Fruit fly (Drosophila melanogaster) whole organism, embryonic: ENCODE measurements around the gene toy.
A peak's percentile ranks its signal among the peaks of the same experiment; 100 is the strongest.

Source experiments
- Abd-B ChIP-seq: fragments of 200-800 bp; sonication (Bioruptor generic); optimal IDR thresholded peaks from 2 replicates; lab custom pipeline; 2018; ENCODE audit warnings: missing biosample characterization, mild to moderate bottlenecking, missing genetic modification characterization, moderate library complexity
- Adf1 ChIP-seq: fragments of 200-800 bp; sonication (Bioruptor generic); IDR thresholded peaks from 2 replicates; pipeline ENCODE4 v1.3.6; 2022; ENCODE audit warnings: missing biosample characterization, missing genetic modification characterization
- Atf6 ChIP-seq: fragments of 200-800 bp; sonication (Bioruptor generic); IDR thresholded peaks from 2 replicates; pipeline ENCODE4 v1.3.6; 2022; ENCODE audit warnings: missing biosample characterization, missing genetic modification characterization
- B-H1 ChIP-seq: fragments of 200-800 bp; sonication (Bioruptor generic); IDR thresholded peaks from 3 replicates; pipeline ENCODE4 v1.3.6; 2022; ENCODE audit warnings: missing biosample characterization, missing genetic modification characterization
- B-H2 ChIP-seq: fragments of 200-800 bp; sonication (Bioruptor generic); optimal IDR thresholded peaks from 2 replicates; lab custom pipeline; 2018; ENCODE audit warnings: missing biosample characterization, mild to moderate bottlenecking, missing genetic modification characterization
- CG10147 ChIP-seq: fragments of 200-800 bp; sonication (Bioruptor generic); optimal IDR thresholded peaks from 2 replicates; lab custom pipeline; 2019; ENCODE audit warnings: missing biosample characterization, mild to moderate bottlenecking, missing genetic modification characterization, moderate library complexity
- CG10462 ChIP-seq: fragments of 200-800 bp; sonication (Bioruptor generic); optimal IDR thresholded peaks from 2 replicates; lab custom pipeline; 2016; ENCODE audit warnings: missing biosample characterization, missing genetic modification characterization
- CG12104 ChIP-seq: fragments of 200-800 bp; sonication (Bioruptor generic); optimal IDR thresholded peaks from 3 replicates; lab custom pipeline; 2016; ENCODE audit warnings: missing biosample characterization, missing genetic modification characterization
- CG12236 ChIP-seq: fragments of 200-800 bp; sonication (Bioruptor generic); optimal IDR thresholded peaks from 2 replicates; lab custom pipeline; 2016; ENCODE audit warnings: missing biosample characterization, missing genetic modification characterization
- CG12391 ChIP-seq: fragments of 200-800 bp; sonication (Bioruptor generic); optimal IDR thresholded peaks from 3 replicates; lab custom pipeline; 2018; ENCODE audit warnings: missing biosample characterization, mild to moderate bottlenecking, missing genetic modification characterization, moderate library complexity
- CG12769 ChIP-seq: fragments of 200-800 bp; sonication (Bioruptor generic); optimal IDR thresholded peaks from 2 replicates; lab custom pipeline; 2019; ENCODE audit warnings: missing biosample characterization, mild to moderate bottlenecking, missing genetic modification characterization, moderate library complexity
- CG13287 ChIP-seq: fragments of 200-800 bp; sonication (Bioruptor generic); IDR thresholded peaks from 2 replicates; pipeline ENCODE4 v1.3.6; 2022; ENCODE audit warnings: missing biosample characterization, missing genetic modification characterization; ENCODE audit not compliant: partially characterized antibody
- CG15073 ChIP-seq: fragments of 200-800 bp; sonication (Bioruptor generic); optimal IDR thresholded peaks from 2 replicates; lab custom pipeline; 2016; ENCODE audit warnings: missing biosample characterization, missing genetic modification characterization
- CG15696 ChIP-seq: fragments of 200-800 bp; sonication (Bioruptor generic); optimal IDR thresholded peaks from 2 replicates; lab custom pipeline; 2019; ENCODE audit warnings: missing biosample characterization, mild to moderate bottlenecking, missing genetic modification characterization, moderate library complexity
- CG17359 ChIP-seq: fragments of 200-800 bp; sonication (Bioruptor generic); optimal IDR thresholded peaks from 3 replicates; lab custom pipeline; 2018; ENCODE audit warnings: missing biosample characterization, mild to moderate bottlenecking, missing genetic modification characterization, moderate library complexity
- CG1792 ChIP-seq: fragments of 200-800 bp; sonication (Bioruptor generic); optimal IDR thresholded peaks from 2 replicates; lab custom pipeline; 2016; ENCODE audit warnings: missing biosample characterization, missing genetic modification characterization
- CG2116 ChIP-seq: fragments of 200-800 bp; sonication (Bioruptor generic); optimal IDR thresholded peaks from 3 replicates; lab custom pipeline; 2018; ENCODE audit warnings: missing biosample characterization, mild to moderate bottlenecking, missing genetic modification characterization
- CG2712 ChIP-seq: fragments of 200-800 bp; optimal IDR thresholded peaks from 3 replicates; lab custom pipeline; 2019; ENCODE audit warnings: missing biosample characterization, mild to moderate bottlenecking, missing genetic modification characterization, moderate library complexity
- CG30020 ChIP-seq: fragments of 200-800 bp; optimal IDR thresholded peaks from 2 replicates; lab custom pipeline; 2019; ENCODE audit warnings: missing biosample characterization, mild to moderate bottlenecking, missing genetic modification characterization, moderate library complexity
- CG3281 ChIP-seq: fragments of 200-800 bp; sonication (Bioruptor generic); optimal IDR thresholded peaks from 3 replicates; lab custom pipeline; 2017; ENCODE audit warnings: missing biosample characterization, mild to moderate bottlenecking, missing genetic modification characterization
- CG4424 ChIP-seq: fragments of 200-800 bp; sonication (Bioruptor generic); optimal IDR thresholded peaks from 3 replicates; lab custom pipeline; 2016; ENCODE audit warnings: missing biosample characterization, missing genetic modification characterization
- CG5180 ChIP-seq: fragments of 200-800 bp; sonication (Bioruptor generic); optimal IDR thresholded peaks from 3 replicates; lab custom pipeline; 2017; ENCODE audit warnings: missing biosample characterization, missing genetic modification characterization, mild to moderate bottlenecking, moderate library complexity, missing genetic modification reagents
- CG6175 ChIP-seq: fragments of 200-800 bp; sonication (Bioruptor generic); IDR thresholded peaks from 3 replicates; pipeline ENCODE4 v1.3.6; 2022; ENCODE audit warnings: missing biosample characterization, missing genetic modification characterization
- CG6683 ChIP-seq: fragments of 200-800 bp; sonication (Bioruptor generic); optimal IDR thresholded peaks from 2 replicates; lab custom pipeline; 2017; ENCODE audit warnings: missing biosample characterization, mild to moderate bottlenecking, missing genetic modification characterization, missing genetic modification reagents
- CG8359 ChIP-seq: fragments of 200-800 bp; sonication (Bioruptor generic); optimal IDR thresholded peaks from 2 replicates; lab custom pipeline; 2017; ENCODE audit warnings: missing biosample characterization, mild to moderate bottlenecking, missing genetic modification characterization, borderline replicate concordance
- CG9215 ChIP-seq: fragments of 200-800 bp; sonication (Bioruptor generic); IDR thresholded peaks from 2 replicates; pipeline ENCODE4 v1.3.6; 2022; ENCODE audit warnings: missing biosample characterization, missing genetic modification characterization
- CG9437 ChIP-seq: fragments of 200-800 bp; sonication (Bioruptor generic); optimal IDR thresholded peaks from 2 replicates; lab custom pipeline; 2018; ENCODE audit warnings: missing biosample characterization, mild to moderate bottlenecking, missing genetic modification characterization
- CG9932 ChIP-seq: fragments of 200-800 bp; sonication (Bioruptor generic); IDR thresholded peaks from 2 replicates; pipeline ENCODE4 v1.3.6; 2022; ENCODE audit warnings: missing biosample characterization, missing genetic modification characterization
- CTCF ChIP-seq: fragments of 200-800 bp; sonication (Bioruptor generic); optimal IDR thresholded peaks from 2 replicates; lab custom pipeline; 2017; ENCODE audit warnings: missing biosample characterization, mild to moderate bottlenecking, missing genetic modification characterization, moderate library complexity
- CoRest ChIP-seq: fragments of 200-800 bp; sonication (Bioruptor generic); optimal IDR thresholded peaks from 3 replicates; lab custom pipeline; 2018; ENCODE audit warnings: missing biosample characterization, mild to moderate bottlenecking, missing genetic modification characterization, moderate library complexity
- Doc3 ChIP-seq: fragments of 200-800 bp; sonication (Bioruptor generic); IDR thresholded peaks from 3 replicates; pipeline ENCODE4 v1.3.6; 2022; ENCODE audit warnings: missing biosample characterization, missing genetic modification characterization; ENCODE audit not compliant: partially characterized antibody
- Eip74EF ChIP-seq, 2 experiments: fragments of 200-800 bp in 1 of 2; fragments of >200 bp in 1 of 2; sonication (Bioruptor generic) in 1 of 2; optimal IDR thresholded peaks; 2 replicates each; lab custom pipeline; 2017 to 2019; ENCODE audit warnings: missing biosample characterization in 2 of 2, missing genetic modification characterization in 2 of 2, mild to moderate bottlenecking in 1 of 2, moderate library complexity in 1 of 2
- HLHmδ ChIP-seq: fragments of 200-800 bp; sonication (Bioruptor generic); optimal IDR thresholded peaks from 2 replicates; lab custom pipeline; 2018; ENCODE audit warnings: missing biosample characterization, mild to moderate bottlenecking, missing genetic modification characterization, moderate library complexity
- MBD-R2 ChIP-seq: fragments of 200-800 bp; sonication (Bioruptor generic); IDR thresholded peaks from 2 replicates; pipeline ENCODE4 v1.3.6; 2022; ENCODE audit warnings: missing biosample characterization, missing genetic modification characterization
- Oli ChIP-seq: fragments of 200-800 bp; sonication (Bioruptor generic); optimal IDR thresholded peaks from 2 replicates; lab custom pipeline; 2018; ENCODE audit warnings: missing biosample characterization, mild to moderate bottlenecking, missing genetic modification characterization, moderate library complexity
- Opbp ChIP-seq: fragments of 200-800 bp; sonication (Bioruptor generic); IDR thresholded peaks from 3 replicates; pipeline ENCODE4 v1.3.6; 2022; ENCODE audit warnings: missing biosample characterization, missing genetic modification characterization; ENCODE audit not compliant: partially characterized antibody
- Rx ChIP-seq: fragments of 200-800 bp; sonication (Bioruptor generic); IDR thresholded peaks from 2 replicates; pipeline ENCODE4 v1.3.6; 2022; ENCODE audit warnings: missing biosample characterization, missing genetic modification characterization
- Taf1 ChIP-seq: fragments of 200-800 bp; sonication (Bioruptor generic); IDR thresholded peaks from 2 replicates; pipeline ENCODE4 v1.3.6; 2022; ENCODE audit warnings: missing biosample characterization, missing genetic modification characterization
- danr ChIP-seq: fragments of 200-800 bp; sonication (Bioruptor generic); IDR thresholded peaks from 2 replicates; pipeline ENCODE4 v1.3.6; 2022; ENCODE audit warnings: missing biosample characterization, missing genetic modification characterization
- gcm ChIP-seq: fragments of 200-800 bp; sonication (Bioruptor generic); optimal IDR thresholded peaks from 2 replicates; lab custom pipeline; 2019; ENCODE audit warnings: missing biosample characterization, mild to moderate bottlenecking, missing genetic modification characterization, moderate library complexity
- grau ChIP-seq: fragments of 200-800 bp; optimal IDR thresholded peaks from 3 replicates; lab custom pipeline; 2019; ENCODE audit warnings: missing biosample characterization, mild to moderate bottlenecking, missing genetic modification characterization, moderate library complexity
- lab ChIP-seq: fragments of 200-800 bp; sonication (Bioruptor generic); optimal IDR thresholded peaks from 3 replicates; lab custom pipeline; 2017; ENCODE audit warnings: missing biosample characterization, missing genetic modification characterization, mild to moderate bottlenecking, moderate library complexity, missing genetic modification reagents
- pros ChIP-seq: fragments of 200-800 bp; sonication (Bioruptor generic); optimal IDR thresholded peaks from 3 replicates; lab custom pipeline; 2019; ENCODE audit warnings: missing biosample characterization, mild to moderate bottlenecking, missing genetic modification characterization, moderate library complexity
- sc ChIP-seq, 3 experiments: fragments of >200 bp in 2 of 3; fragments of 200-800 bp in 1 of 3; sonication (Bioruptor generic) in 1 of 3; optimal IDR thresholded peaks; 2 replicates in 2 of 3; 3 replicates in 1 of 3; lab custom pipeline; 2017; ENCODE audit warnings: mild to moderate bottlenecking in 1 of 3, missing biosample characterization in 1 of 3, missing genetic modification characterization in 1 of 3, missing genetic modification reagents in 1 of 3
- schlank ChIP-seq: fragments of 200-800 bp; sonication (Bioruptor generic); optimal IDR thresholded peaks from 2 replicates; lab custom pipeline; 2018; ENCODE audit warnings: missing biosample characterization, mild to moderate bottlenecking, missing genetic modification characterization
- slbo ChIP-seq: fragments of 200-800 bp; sonication (Bioruptor generic); IDR thresholded peaks from 2 replicates; pipeline ENCODE4 v1.3.6; 2022; ENCODE audit warnings: missing biosample characterization, missing genetic modification characterization
- stc ChIP-seq: fragments of 200-800 bp; sonication (Bioruptor generic); IDR thresholded peaks from 2 replicates; pipeline ENCODE4 v1.3.6; 2022; ENCODE audit warnings: missing biosample characterization, missing genetic modification characterization
- zen ChIP-seq: fragments of 200-800 bp; sonication (Bioruptor generic); optimal IDR thresholded peaks from 3 replicates; lab custom pipeline; 2018; ENCODE audit warnings: missing biosample characterization, mild to moderate bottlenecking, missing genetic modification characterization, moderate library complexity

The toy gene

dm6 chr4:979634-980474 is 9.7 kb upstream of the toy start (continued):
- no peak for TF ChIP-seq CG5180
- no peak for TF ChIP-seq schlank (tag; lab: Kevin White, UChicago)
- no peak for TF ChIP-seq gcm (GFP tag; lab: Kevin White, UChicago)
- peak; percentile 9 for TF ChIP-seq CG15696 (tag; lab: Kevin White, UChicago)
- TF ChIP-seq Rx (GFP tag; lab: Robert Waterston, UW) = no peak
- no peak for TF ChIP-seq stc (GFP tag; lab: Robert Waterston, UW)
- TF ChIP-seq CG12391 (tag; lab: Kevin White, UChicago) = peak; percentile 52
- TF ChIP-seq Doc3 (GFP tag; lab: Robert Waterston, UW) = no peak
- no peak for TF ChIP-seq CG9932
- no peak for TF ChIP-seq Eip74EF (GFP tag; optimal IDR thresholded peaks at IDR 0.05; lab: Kevin White, UChicago)
- no peak for TF ChIP-seq grau (tag; lab: Kevin White, UChicago)
- TF ChIP-seq Oli (tag; lab: Kevin White, UChicago) = no peak
- peak; percentile 57 for TF ChIP-seq CG12769 (tag; lab: Kevin White, UChicago)
- no peak for TF ChIP-seq CG9215
- TF ChIP-seq HLHmδ (GFP tag; lab: Kevin White, UChicago) = no peak
- TF ChIP-seq slbo (GFP tag; lab: Robert Waterston, UW) = no peak
- no peak for TF ChIP-seq CG9437
- peak; percentile 11 for TF ChIP-seq CG2712 (tag; lab: Kevin White, UChicago)
- peak; percentile 5 for TF ChIP-seq B-H2 (GFP tag; lab: Kevin White, UChicago)
- TF ChIP-seq danr = no peak
- peak; percentile 33 for TF ChIP-seq CG4424 (GFP tag; lab: Kevin White, UChicago)
- no peak for TF ChIP-seq Abd-B
- TF ChIP-seq Atf6 (GFP tag; lab: Robert Waterston, UW) = no peak
- peak; percentile 81; the same call in 2 of the 3 replicates for TF ChIP-seq Opbp (GFP tag; lab: Robert Waterston, UW)
- TF ChIP-seq CG8359 = no peak
- no peak for TF ChIP-seq pros
- TF ChIP-seq Taf1 (GFP tag; lab: Robert Waterston, UW) = no peak
- peak; percentile 72 for TF ChIP-seq CG13287
- TF ChIP-seq lab (GFP tag; lab: Kevin White, UChicago) = no peak
- no peak for TF ChIP-seq CG10147
- no peak for TF ChIP-seq CG12104 (GFP tag; lab: Kevin White, UChicago)
- TF ChIP-seq Adf1 (GFP tag; lab: Robert Waterston, UW) = no peak
- no peak for TF ChIP-seq CG3281 (GFP tag; lab: Kevin White, UChicago)
- TF ChIP-seq CG1792 = no peak
- no peak for TF ChIP-seq CG17359 (tag; lab: Kevin White, UChicago)
- peak; percentile 88 for TF ChIP-seq CTCF
- TF ChIP-seq CG6683 = no peak
- no peak for TF ChIP-seq CG6175 (GFP tag; lab: Robert Waterston, UW)
- TF ChIP-seq zen (tag; lab: Kevin White, UChicago) = peak; percentile 33
- TF ChIP-seq CG30020 (tag; lab: Kevin White, UChicago) = no peak
- no peak for TF ChIP-seq CG10462 (GFP tag; lab: Kevin White, UChicago)
- TF ChIP-seq sc (optimal IDR thresholded peaks at IDR 0.05; lab: Kevin White, UChicago) = no peak
- TF ChIP-seq sc (GFP tag; optimal IDR thresholded peaks at IDR 0.05; lab: Kevin White, UChicago) = no peak
- no peak for TF ChIP-seq B-H1
- TF ChIP-seq CoRest (tag; lab: Kevin White, UChicago) = peak; percentile 17
- TF ChIP-seq CG12236 (GFP tag; lab: Kevin White, UChicago) = peak; percentile 23
- peak; percentile 15 for TF ChIP-seq CG15073
- no peak; the same call in 1 of the 2 replicates for TF ChIP-seq MBD-R2
- TF ChIP-seq CG2116 (GFP tag; lab: Kevin White, UChicago) = peak; percentile 24
